Worm (Caenorhabditis elegans) whole organism, L1 larva: ENCODE data around the gene K02D3.2.

Experiments used
- blmp-1 ChIP-seq: fragments of 150-350 bp; optimal IDR thresholded peaks from 2 replicates; lab custom pipeline; 2014; ENCODE audit warnings: missing biosample characterization, missing genetic modification characterization
- fkh-8 ChIP-seq: sonication (generic microtip); optimal IDR thresholded peaks from 2 replicates; lab custom pipeline; 2016; ENCODE audit warnings: mild to moderate bottlenecking, missing genetic modification characterization, missing compliant biosample characterization
- fos-1 ChIP-seq: fragments of 150-350 bp; optimal IDR thresholded peaks from 2 replicates; lab custom pipeline; 2014; ENCODE audit warnings: missing biosample characterization, missing genetic modification characterization
- grh-1 ChIP-seq: fragments of 200-800 bp; sonication (Bioruptor generic); IDR thresholded peaks from 2 replicates; pipeline ENCODE4 v1.3.6; 2022; ENCODE audit warnings: missing genetic modification reagents, missing genetic modification characterization, missing compliant biosample characterization
- lsy-2 ChIP-seq, 2 experiments: fragments of 150-350 bp; optimal IDR thresholded peaks; 2 replicates each; lab custom pipeline; 2014; ENCODE audit warnings: missing biosample characterization in 2 of 2, missing genetic modification characterization in 2 of 2
- nhr-11 ChIP-seq: fragments of 150-350 bp; optimal IDR thresholded peaks from 2 replicates; lab custom pipeline; 2014; ENCODE audit warnings: missing biosample characterization, missing genetic modification characterization
- nhr-28 ChIP-seq: fragments of 150-350 bp; optimal IDR thresholded peaks from 2 replicates; lab custom pipeline; 2014; ENCODE audit warnings: missing biosample characterization, missing genetic modification characterization
- pqm-1 ChIP-seq: sonication (generic microtip); optimal IDR thresholded peaks from 3 replicates; lab custom pipeline; 2017; ENCODE audit warnings: missing biosample characterization, missing genetic modification characterization
- rnt-1 ChIP-seq: sonication (generic microtip); optimal IDR thresholded peaks from 2 replicates; lab custom pipeline; 2016; ENCODE audit warnings: mild to moderate bottlenecking, missing genetic modification characterization, moderate library complexity, missing compliant biosample characterization
- snpc-4 ChIP-seq: fragments of 150-350 bp; optimal IDR thresholded peaks from 2 replicates; lab custom pipeline; 2014; ENCODE audit warnings: missing biosample characterization, missing genetic modification characterization
- tlp-1 ChIP-seq: fragments of 150-350 bp; optimal IDR thresholded peaks from 2 replicates; lab custom pipeline; 2014; ENCODE audit warnings: missing biosample characterization, missing genetic modification characterization
- unc-62 ChIP-seq: fragments of 150-350 bp; optimal IDR thresholded peaks from 2 replicates; lab custom pipeline; 2014; ENCODE audit warnings: missing biosample characterization, missing genetic modification reagents, missing genetic modification characterization

ce11 chrX:13743371-13743770, 31.6 kb upstream of the K02D3.2 start:
- TF ChIP-seq snpc-4 (tag; lab: Kevin White, UChicago) (no peak), tlp-1 (tag; lab: Kevin White, UChicago) (no peak), fkh-8 (tag; lab: Kevin White, UChicago) (no peak), blmp-1 (tag; lab: Kevin White, UChicago) (no peak), fos-1 (tag; lab: Kevin White, UChicago) (no peak), grh-1 (GFP tag; lab: Robert Waterston, UW) (no peak), nhr-28 (tag; lab: Kevin White, UChicago) (no peak), pqm-1 (no peak), rnt-1 (tag; lab: Kevin White, UChicago) (no peak), nhr-11 (tag; lab: Kevin White, UChicago) (no peak), unc-62 (GFP tag; lab: Kevin White, UChicago) (no peak), lsy-2 (tag; optimal IDR thresholded peaks at IDR 0.05; lab: Kevin White, UChicago) (no peak)
